Worm (Caenorhabditis elegans) whole organism, midembryonic: Measurements from ENCODE around the gene col-144.

ENCODE experiments used
- T22C8.4 ChIP-seq: fragments of 200-800 bp; sonication (Bioruptor generic); IDR thresholded peaks from 2 replicates; pipeline ENCODE4 v1.3.6; 2022; ENCODE audit warnings: missing genetic modification characterization, missing compliant biosample characterization
- cog-1 ChIP-seq: sonication (generic microtip); optimal IDR thresholded peaks from 2 replicates; lab custom pipeline; 2016; ENCODE audit warnings: missing genetic modification characterization, missing compliant biosample characterization
- flt-1 ChIP-seq: fragments of 200-800 bp; sonication (Bioruptor generic); IDR thresholded peaks from 2 replicates; pipeline ENCODE4 v1.3.6; 2022; ENCODE audit warnings: missing genetic modification characterization, missing compliant biosample characterization
- klf-2 ChIP-seq: fragments of 200-800 bp; sonication (Bioruptor generic); conservative IDR thresholded peaks from 2 replicates; pipeline ENCODE4 v1.3.6; 2022; ENCODE audit warnings: missing genetic modification reagents, missing genetic modification characterization, missing compliant biosample characterization
- med-1 ChIP-seq: sonication (generic microtip); optimal IDR thresholded peaks from 2 replicates; lab custom pipeline; 2017; ENCODE audit warnings: missing genetic modification characterization, mild to moderate bottlenecking, missing compliant biosample characterization, antibody characterized with exemption, missing genetic modification reagents; ENCODE audit not compliant: insufficient read depth
- ref-1 ChIP-seq: fragments of 200-800 bp; sonication (Bioruptor generic); conservative IDR thresholded peaks from 2 replicates; pipeline ENCODE4 v1.3.6; 2022; ENCODE audit warnings: missing genetic modification reagents, missing genetic modification characterization, missing compliant biosample characterization
- tab-1 ChIP-seq: fragments of 200-800 bp; sonication (Bioruptor generic); IDR thresholded peaks from 2 replicates; pipeline ENCODE4 v1.3.6; 2022; ENCODE audit warnings: missing genetic modification characterization, missing compliant biosample characterization
- ztf-23 ChIP-seq: fragments of 200-800 bp; sonication (Bioruptor generic); IDR thresholded peaks from 2 replicates; pipeline ENCODE4 v1.3.6; 2022; ENCODE audit warnings: missing genetic modification reagents, missing genetic modification characterization, missing compliant biosample characterization
- ztf-29 ChIP-seq: fragments of 200-800 bp; sonication (Bioruptor generic); IDR thresholded peaks from 2 replicates; pipeline ENCODE4 v1.3.6; 2022; ENCODE audit warnings: missing genetic modification reagents, missing genetic modification characterization, missing compliant biosample characterization

Gene col-144

ce11 chrV:9160224-9160886, at the start of gene col-144:
col-144 (minus strand) TSS chrV:9160642.
- TF ChIP-seq tab-1 (no peak), ztf-23 (GFP tag; lab: Robert Waterston, UW) (no peak), cog-1 (tag; lab: Kevin White, UChicago) (no peak), ztf-29 (GFP tag; lab: Robert Waterston, UW) (no peak), T22C8.4 (GFP tag; lab: Robert Waterston, UW) (no peak), flt-1 (GFP tag; lab: Robert Waterston, UW) (no peak), ref-1 (GFP tag; lab: Robert Waterston, UW) (no peak), klf-2 (GFP tag; lab: Robert Waterston, UW) (no peak), med-1 (GFP tag; lab: Kevin White, UChicago) (no peak)

ce11 chrV:9208878-9209277, 48.4 kb upstream of the col-144 start:
- no peak for TF ChIP-seq flt-1 (GFP tag; lab: Robert Waterston, UW)
- no peak for TF ChIP-seq ref-1 (GFP tag; lab: Robert Waterston, UW)
- no peak for TF ChIP-seq tab-1
- no peak for TF ChIP-seq ztf-29 (GFP tag; lab: Robert Waterston, UW)
- no peak for TF ChIP-seq ztf-23 (GFP tag; lab: Robert Waterston, UW)
- TF ChIP-seq cog-1 (tag; lab: Kevin White, UChicago), result no peak
- TF ChIP-seq klf-2 (GFP tag; lab: Robert Waterston, UW), result no peak
- no peak for TF ChIP-seq med-1 (GFP tag; lab: Kevin White, UChicago)
- no peak for TF ChIP-seq T22C8.4 (GFP tag; lab: Robert Waterston, UW)

- no peak for TF ChIP-seq med-1 (GFP tag; lab: Kevin White, UChicago)
- TF ChIP-seq flt-1 (GFP tag; lab: Robert Waterston, UW), result no peak
- TF ChIP-seq T22C8.4 (GFP tag; lab: Robert Waterston, UW), result no peak
- TF ChIP-seq ztf-23 (GFP tag; lab: Robert Waterston, UW), result no peak
- no peak for TF ChIP-seq tab-1
- TF ChIP-seq ref-1 (GFP tag; lab: Robert Waterston, UW), result no peak
- TF ChIP-seq klf-2 (GFP tag; lab: Robert Waterston, UW), result no peak
- TF ChIP-seq cog-1 (tag; lab: Kevin White, UChicago), result no peak
- TF ChIP-seq ztf-29 (GFP tag; lab: Robert Waterston, UW), result no peak
Measured at ce11 chrV:9207377-9207776, 46.9 kb upstream of the col-144 start, which contains the start of gene inx-10. inx-10 (minus strand) TSS chrV:9207477.

ce11 chrV:9202710-9203109, 42.3 kb upstream of the col-144 start, which contains the start of gene asp-2:
asp-2 (plus strand) TSS chrV:9203077.
- TF ChIP-seq tab-1, result no peak
- TF ChIP-seq cog-1 (tag; lab: Kevin White, UChicago), result no peak
- TF ChIP-seq flt-1 (GFP tag; lab: Robert Waterston, UW), result no peak
- TF ChIP-seq ztf-29 (GFP tag; lab: Robert Waterston, UW), result no peak
- TF ChIP-seq T22C8.4 (GFP tag; lab: Robert Waterston, UW), result no peak
- no peak for TF ChIP-seq med-1 (GFP tag; lab: Kevin White, UChicago)
- no peak for TF ChIP-seq ztf-23 (GFP tag; lab: Robert Waterston, UW)
- TF ChIP-seq klf-2 (GFP tag; lab: Robert Waterston, UW), result no peak
- no peak for TF ChIP-seq ref-1 (GFP tag; lab: Robert Waterston, UW)

- TF ChIP-seq ref-1 (GFP tag; lab: Robert Waterston, UW) (no peak), tab-1 (no peak), flt-1 (GFP tag; lab: Robert Waterston, UW) (no peak), T22C8.4 (GFP tag; lab: Robert Waterston, UW) (no peak), ztf-23 (GFP tag; lab: Robert Waterston, UW) (no peak), cog-1 (tag; lab: Kevin White, UChicago) (no peak), klf-2 (GFP tag; lab: Robert Waterston, UW) (no peak), med-1 (GFP tag; lab: Kevin White, UChicago) (no peak), ztf-29 (GFP tag; lab: Robert Waterston, UW) (no peak)
Measured at ce11 chrV:9198887-9199286, 38.4 kb upstream of the col-144 start, which contains the start of gene str-177. str-177 (minus strand) TSS chrV:9198987.

ce11 chrV:9197121-9197520, 36.7 kb upstream of the col-144 start, which contains the start of gene C24B5.4:
C24B5.4 (minus strand) TSS chrV:9197326.
- no peak for TF ChIP-seq tab-1
- no peak for TF ChIP-seq T22C8.4 (GFP tag; lab: Robert Waterston, UW)
- no peak for TF ChIP-seq ref-1 (GFP tag; lab: Robert Waterston, UW)
- TF ChIP-seq ztf-29 (GFP tag; lab: Robert Waterston, UW), result no peak
- TF ChIP-seq klf-2 (GFP tag; lab: Robert Waterston, UW), result no peak
- no peak for TF ChIP-seq cog-1 (tag; lab: Kevin White, UChicago)
- no peak for TF ChIP-seq ztf-23 (GFP tag; lab: Robert Waterston, UW)
- no peak for TF ChIP-seq flt-1 (GFP tag; lab: Robert Waterston, UW)
- TF ChIP-seq med-1 (GFP tag; lab: Kevin White, UChicago), result no peak

ce11 chrV:9194055-9194454, 33.6 kb upstream of the col-144 start:
- no peak for TF ChIP-seq tab-1
- no peak for TF ChIP-seq flt-1 (GFP tag; lab: Robert Waterston, UW)
- no peak for TF ChIP-seq ztf-23 (GFP tag; lab: Robert Waterston, UW)
- no peak for TF ChIP-seq cog-1 (tag; lab: Kevin White, UChicago)
- TF ChIP-seq ztf-29 (GFP tag; lab: Robert Waterston, UW), result no peak
- TF ChIP-seq med-1 (GFP tag; lab: Kevin White, UChicago), result no peak
- TF ChIP-seq T22C8.4 (GFP tag; lab: Robert Waterston, UW), result no peak
- no peak for TF ChIP-seq klf-2 (GFP tag; lab: Robert Waterston, UW)
- no peak for TF ChIP-seq ref-1 (GFP tag; lab: Robert Waterston, UW)

ce11 chrV:9191406-9191805, 31.0 kb upstream of the col-144 start, which contains the start of gene sphr-1:
sphr-1 (plus strand) TSS chrV:9191610.
- TF ChIP-seq med-1 (GFP tag; lab: Kevin White, UChicago) (no peak), ztf-29 (GFP tag; lab: Robert Waterston, UW) (no peak), T22C8.4 (GFP tag; lab: Robert Waterston, UW) (no peak), cog-1 (tag; lab: Kevin White, UChicago) (no peak), ref-1 (GFP tag; lab: Robert Waterston, UW) (no peak), flt-1 (GFP tag; lab: Robert Waterston, UW) (no peak), klf-2 (GFP tag; lab: Robert Waterston, UW) (no peak), ztf-23 (GFP tag; lab: Robert Waterston, UW) (no peak), tab-1 (no peak)
